Fruit fly (Drosophila melanogaster) whole organism, adult: Measurements from ENCODE around the gene Hsp23.
A peak's percentile ranks its signal among the peaks of the same experiment; 100 is the strongest.

Experiments used
- CG11617 ChIP-seq: fragments of 200-800 bp; sonication (Bioruptor generic); optimal IDR thresholded peaks from 2 replicates; lab custom pipeline; 2017; ENCODE audit warnings: mild to moderate bottlenecking, missing biosample characterization, missing genetic modification reagents, missing genetic modification characterization
- CG12768 ChIP-seq: fragments of 200-800 bp; sonication (Bioruptor generic); optimal IDR thresholded peaks from 2 replicates; lab custom pipeline; 2017; ENCODE audit warnings: missing biosample characterization, missing genetic modification characterization, mild to moderate bottlenecking, moderate library complexity, missing genetic modification reagents
- CG14711 ChIP-seq: fragments of 200-800 bp; sonication (Bioruptor generic); optimal IDR thresholded peaks from 2 replicates; lab custom pipeline; 2018; ENCODE audit warnings: missing biosample characterization, mild to moderate bottlenecking, missing genetic modification characterization, moderate library complexity
- CG1620 ChIP-seq: fragments of 200-800 bp; sonication (Bioruptor generic); optimal IDR thresholded peaks from 2 replicates; lab custom pipeline; 2016; ENCODE audit warnings: missing biosample characterization, missing genetic modification characterization
- CG33017 ChIP-seq: fragments of 200-800 bp; sonication (Bioruptor generic); optimal IDR thresholded peaks from 2 replicates; lab custom pipeline; 2018; ENCODE audit warnings: missing biosample characterization, mild to moderate bottlenecking, missing genetic modification characterization, moderate library complexity
- CG5204 ChIP-seq: fragments of 200-800 bp; sonication (Bioruptor generic); optimal IDR thresholded peaks from 2 replicates; lab custom pipeline; 2016; ENCODE audit warnings: missing biosample characterization, missing genetic modification characterization
- CG7045 ChIP-seq: fragments of 200-800 bp; sonication (Bioruptor generic); optimal IDR thresholded peaks from 2 replicates; lab custom pipeline; 2017; ENCODE audit warnings: missing biosample characterization, mild to moderate bottlenecking, missing genetic modification characterization
- CG7101 ChIP-seq: fragments of 200-800 bp; sonication (Bioruptor generic); optimal IDR thresholded peaks from 2 replicates; lab custom pipeline; 2018; ENCODE audit warnings: missing biosample characterization, mild to moderate bottlenecking, missing genetic modification characterization, moderate library complexity
- Clk ChIP-seq: fragments of 200-800 bp; sonication (Bioruptor generic); optimal IDR thresholded peaks from 2 replicates; lab custom pipeline; 2017; ENCODE audit warnings: missing biosample characterization, missing genetic modification characterization
- Crg-1 ChIP-seq: fragments of 200-800 bp; sonication (Bioruptor generic); optimal IDR thresholded peaks from 2 replicates; lab custom pipeline; 2016; ENCODE audit warnings: missing biosample characterization, missing genetic modification characterization
- Hr96 ChIP-seq: fragments of 200-800 bp; sonication (Bioruptor generic); optimal IDR thresholded peaks from 2 replicates; lab custom pipeline; 2016; ENCODE audit warnings: missing biosample characterization, missing genetic modification characterization
- Mnt ChIP-seq: fragments of 200-800 bp; sonication (Bioruptor generic); optimal IDR thresholded peaks from 2 replicates; lab custom pipeline; 2016; ENCODE audit warnings: missing biosample characterization, mild to moderate bottlenecking, missing genetic modification characterization
- bab1 ChIP-seq: fragments of 200-800 bp; sonication (Bioruptor generic); optimal IDR thresholded peaks from 3 replicates; lab custom pipeline; 2019; ENCODE audit warnings: missing biosample characterization, mild to moderate bottlenecking, missing genetic modification characterization, moderate library complexity
- cic ChIP-seq: fragments of 200-800 bp; sonication (Bioruptor generic); optimal IDR thresholded peaks from 2 replicates; lab custom pipeline; 2017; ENCODE audit warnings: missing biosample characterization, mild to moderate bottlenecking, missing genetic modification characterization, moderate library complexity
- cnc ChIP-seq, 2 experiments: fragments of >200 bp; optimal IDR thresholded peaks; 2 replicates each; lab custom pipeline; 2017
- kay ChIP-seq: fragments of 200-800 bp; sonication (Bioruptor generic); peaks from one replicate; lab custom pipeline; 2016; ENCODE audit warnings: missing biosample characterization, missing genetic modification characterization, borderline replicate concordance
- ovo ChIP-seq: fragments of 200-800 bp; sonication (Bioruptor generic); optimal IDR thresholded peaks from 2 replicates; lab custom pipeline; 2016; ENCODE audit warnings: missing biosample characterization, missing genetic modification characterization
- pad ChIP-seq: fragments of 200-800 bp; sonication (Bioruptor generic); optimal IDR thresholded peaks from 3 replicates; lab custom pipeline; 2017; ENCODE audit warnings: missing biosample characterization, missing genetic modification characterization, mild to moderate bottlenecking, moderate library complexity, missing genetic modification reagents
- tj ChIP-seq: fragments of 200-800 bp; sonication (Bioruptor generic); optimal IDR thresholded peaks from 3 replicates; lab custom pipeline; 2017; ENCODE audit warnings: missing biosample characterization, mild to moderate bottlenecking, missing genetic modification characterization, moderate library complexity
- toe ChIP-seq: fragments of 200-800 bp; sonication (Bioruptor generic); optimal IDR thresholded peaks from 2 replicates; lab custom pipeline; 2016; ENCODE audit warnings: missing biosample characterization, missing genetic modification characterization

Gene Hsp23

dm6 chr3L:9429665-9430607, 48.3 kb downstream of the Hsp23 start, which contains the start of the genes RpS17 and MTF-1:
TSS of gene RpS17 (minus strand) at chr3L:9429821.
TSS of gene MTF-1 (plus strand) at chr3L:9430312.
- peak; percentile 1 for TF ChIP-seq Clk
- TF ChIP-seq cic = peak; percentile 48
- TF ChIP-seq cnc (optimal IDR thresholded peaks at IDR 0.05; lab: Kevin White, UChicago) = no peak
- TF ChIP-seq CG11617 (GFP tag; lab: Kevin White, UChicago) = peak; percentile 73
- peak; percentile 40 for TF ChIP-seq Hr96 (GFP tag; lab: Kevin White, UChicago)
- peak; percentile 15 for TF ChIP-seq CG7045 (GFP tag; lab: Kevin White, UChicago)
- peak; percentile 66 for TF ChIP-seq CG7101 (tag; lab: Kevin White, UChicago)
- TF ChIP-seq CG1620 (GFP tag; lab: Kevin White, UChicago) = peak; percentile 61
- TF ChIP-seq CG5204 (GFP tag; lab: Kevin White, UChicago) = no peak
- peak; percentile 19 for TF ChIP-seq ovo (GFP tag; lab: Kevin White, UChicago)
- peak; percentile 33 for TF ChIP-seq Crg-1 (GFP tag; lab: Kevin White, UChicago)
- peak; percentile 87 for TF ChIP-seq Mnt (GFP tag; lab: Kevin White, UChicago)
- peak; percentile 27 for TF ChIP-seq tj (GFP tag; lab: Kevin White, UChicago)
- TF ChIP-seq kay (GFP tag; lab: Kevin White, UChicago) = no peak
- TF ChIP-seq toe (GFP tag; lab: Kevin White, UChicago) = no peak
- TF ChIP-seq bab1 (GFP tag; lab: Kevin White, UChicago) = peak; percentile 70
- TF ChIP-seq pad (GFP tag; lab: Kevin White, UChicago) = peak; percentile 24
- peak; percentile 47 for TF ChIP-seq CG12768
- peak; percentile 50 for TF ChIP-seq CG14711 (tag; lab: Kevin White, UChicago)
- TF ChIP-seq CG33017 (tag; lab: Kevin White, UChicago) = peak; percentile 51

- TF ChIP-seq CG5204 (GFP tag; lab: Kevin White, UChicago) (no peak), ovo (GFP tag; lab: Kevin White, UChicago) (no peak), CG12768 (peak; percentile 34)
Observed at dm6 chr3L:9430608-9430952, 48.9 kb downstream of the Hsp23 start.

dm6 chr3L:9431848-9432623, 50.4 kb downstream of the Hsp23 start:
- TF ChIP-seq pad (GFP tag; lab: Kevin White, UChicago) = no peak
